Fruit fly (Drosophila melanogaster) whole organism, embryonic: Measurements from ENCODE around the gene ArgRS-m.

Source experiments
- Bdp1 ChIP-seq: fragments of 200-800 bp; sonication (Bioruptor generic); optimal IDR thresholded peaks from 3 replicates; lab custom pipeline; 2016; ENCODE audit warnings: missing biosample characterization, missing genetic modification characterization
- CG10209 ChIP-seq: fragments of 200-800 bp; sonication (Bioruptor generic); optimal IDR thresholded peaks from 3 replicates; lab custom pipeline; 2017; ENCODE audit warnings: missing biosample characterization, mild to moderate bottlenecking, missing genetic modification characterization, missing genetic modification reagents
- CG10543 ChIP-seq: fragments of 200-800 bp; sonication (Bioruptor generic); optimal IDR thresholded peaks from 3 replicates; lab custom pipeline; 2017; ENCODE audit warnings: missing biosample characterization, mild to moderate bottlenecking, missing genetic modification characterization, moderate library complexity
- CG12942 ChIP-seq: fragments of 200-800 bp; sonication (Bioruptor generic); optimal IDR thresholded peaks from 3 replicates; lab custom pipeline; 2016; ENCODE audit warnings: missing biosample characterization, missing genetic modification characterization
- CG15514 ChIP-seq: fragments of 200-800 bp; sonication (Bioruptor generic); optimal IDR thresholded peaks from 3 replicates; lab custom pipeline; 2017; ENCODE audit warnings: missing biosample characterization, missing genetic modification characterization, mild to moderate bottlenecking, moderate library complexity, missing genetic modification reagents
- CG16813 ChIP-seq: fragments of 200-800 bp; sonication (Bioruptor generic); IDR thresholded peaks from 3 replicates; pipeline ENCODE4 v1.3.6; 2022; ENCODE audit warnings: missing biosample characterization, missing genetic modification characterization; ENCODE audit not compliant: partially characterized antibody
- CG17385 ChIP-seq: fragments of 200-800 bp; sonication (Bioruptor generic); optimal IDR thresholded peaks from 3 replicates; lab custom pipeline; 2018; ENCODE audit warnings: missing biosample characterization, mild to moderate bottlenecking, missing genetic modification characterization
- CG17829 ChIP-seq: fragments of 200-800 bp; optimal IDR thresholded peaks from 2 replicates; lab custom pipeline; 2019; ENCODE audit warnings: missing biosample characterization, mild to moderate bottlenecking, missing genetic modification characterization, moderate library complexity
- CG18599 ChIP-seq: fragments of 200-800 bp; sonication (Bioruptor generic); optimal IDR thresholded peaks from 3 replicates; lab custom pipeline; 2017; ENCODE audit warnings: missing biosample characterization, missing genetic modification characterization, mild to moderate bottlenecking, moderate library complexity, missing genetic modification reagents
- CG2120 ChIP-seq: fragments of 200-800 bp; sonication (Bioruptor generic); optimal IDR thresholded peaks from 3 replicates; lab custom pipeline; 2016; ENCODE audit warnings: missing biosample characterization, missing genetic modification characterization
- CG2712 ChIP-seq: fragments of 200-800 bp; optimal IDR thresholded peaks from 3 replicates; lab custom pipeline; 2019; ENCODE audit warnings: missing biosample characterization, mild to moderate bottlenecking, missing genetic modification characterization, moderate library complexity
- CG32767 ChIP-seq: fragments of 200-800 bp; sonication (Bioruptor generic); IDR thresholded peaks from 2 replicates; pipeline ENCODE4 v1.3.6; 2022; ENCODE audit warnings: missing biosample characterization, missing genetic modification characterization
- CG43689 ChIP-seq: fragments of 200-800 bp; sonication (Bioruptor generic); IDR thresholded peaks from 2 replicates; pipeline ENCODE4 v1.3.6; 2022; ENCODE audit warnings: missing biosample characterization, missing genetic modification characterization
- CG7839 ChIP-seq: fragments of 200-800 bp; sonication (Bioruptor generic); optimal IDR thresholded peaks from 3 replicates; lab custom pipeline; 2018; ENCODE audit warnings: missing biosample characterization, mild to moderate bottlenecking, missing genetic modification characterization, moderate library complexity
- CG8281 ChIP-seq: fragments of 200-800 bp; sonication (Bioruptor generic); optimal IDR thresholded peaks from 2 replicates; lab custom pipeline; 2018; ENCODE audit warnings: missing biosample characterization, mild to moderate bottlenecking, missing genetic modification characterization, moderate library complexity
- CG8924 ChIP-seq: fragments of 200-800 bp; optimal IDR thresholded peaks from 3 replicates; lab custom pipeline; 2019; ENCODE audit warnings: missing biosample characterization, mild to moderate bottlenecking, missing genetic modification characterization, moderate library complexity
- CG9215 ChIP-seq: fragments of 200-800 bp; sonication (Bioruptor generic); IDR thresholded peaks from 2 replicates; pipeline ENCODE4 v1.3.6; 2022; ENCODE audit warnings: missing biosample characterization, missing genetic modification characterization
- CG9437 ChIP-seq: fragments of 200-800 bp; sonication (Bioruptor generic); optimal IDR thresholded peaks from 2 replicates; lab custom pipeline; 2018; ENCODE audit warnings: missing biosample characterization, mild to moderate bottlenecking, missing genetic modification characterization
- D19B ChIP-seq: fragments of 200-800 bp; sonication (Bioruptor generic); optimal IDR thresholded peaks from 2 replicates; lab custom pipeline; 2017; ENCODE audit warnings: missing biosample characterization, mild to moderate bottlenecking, missing genetic modification characterization
- Doc3 ChIP-seq: fragments of 200-800 bp; sonication (Bioruptor generic); IDR thresholded peaks from 3 replicates; pipeline ENCODE4 v1.3.6; 2022; ENCODE audit warnings: missing biosample characterization, missing genetic modification characterization; ENCODE audit not compliant: partially characterized antibody
- Dp ChIP-seq: fragments of 200-800 bp; sonication (Bioruptor generic); optimal IDR thresholded peaks from 2 replicates; lab custom pipeline; 2018; ENCODE audit warnings: missing biosample characterization, mild to moderate bottlenecking, missing genetic modification characterization, moderate library complexity
- Dref ChIP-seq: fragments of 200-800 bp; sonication (Bioruptor generic); IDR thresholded peaks from 2 replicates; pipeline ENCODE4 v1.3.6; 2022; ENCODE audit warnings: missing biosample characterization, missing genetic modification characterization
- Hr51 ChIP-seq, 2 experiments: fragments of 200-800 bp; sonication (Bioruptor generic); optimal IDR thresholded peaks; 2 replicates in 1 of 2; 3 replicates in 1 of 2; lab custom pipeline; 2016 to 2018; ENCODE audit warnings: missing biosample characterization in 2 of 2, missing genetic modification characterization in 2 of 2, mild to moderate bottlenecking in 1 of 2, moderate library complexity in 1 of 2
- Lhr ChIP-seq: fragments of 200-800 bp; sonication (Bioruptor generic); optimal IDR thresholded peaks from 3 replicates; lab custom pipeline; 2017; ENCODE audit warnings: mild to moderate bottlenecking, missing biosample characterization, missing genetic modification reagents, missing genetic modification characterization
- MESR4 ChIP-seq: fragments of 200-800 bp; sonication (Bioruptor generic); optimal IDR thresholded peaks from 2 replicates; lab custom pipeline; 2018; ENCODE audit warnings: missing biosample characterization, mild to moderate bottlenecking, missing genetic modification characterization, moderate library complexity
- Meics ChIP-seq: fragments of 200-800 bp; sonication (Bioruptor generic); optimal IDR thresholded peaks from 2 replicates; lab custom pipeline; 2017; ENCODE audit warnings: missing biosample characterization, mild to moderate bottlenecking, missing genetic modification characterization
- NFAT ChIP-seq: fragments of 200-800 bp; sonication (Bioruptor generic); IDR thresholded peaks from 2 replicates; pipeline ENCODE4 v1.3.6; 2022; ENCODE audit warnings: missing biosample characterization, missing genetic modification characterization
- Nf-YC ChIP-seq: fragments of 200-800 bp; optimal IDR thresholded peaks from 3 replicates; lab custom pipeline; 2019; ENCODE audit warnings: missing biosample characterization, mild to moderate bottlenecking, missing genetic modification characterization, moderate library complexity
- Pdp1 ChIP-seq, 2 experiments: fragments of 200-800 bp; sonication (Bioruptor generic); optimal IDR thresholded peaks; 3 replicates each; lab custom pipeline; 2016; ENCODE audit warnings: missing biosample characterization in 2 of 2, missing genetic modification characterization in 2 of 2, mild to moderate bottlenecking in 1 of 2, moderate library complexity in 1 of 2
- Poxn ChIP-seq: fragments of 200-800 bp; sonication (Bioruptor generic); IDR thresholded peaks from 2 replicates; pipeline ENCODE4 v1.3.6; 2022; ENCODE audit warnings: missing biosample characterization, missing genetic modification characterization
- Sry-δ ChIP-seq: fragments of 200-800 bp; sonication (Bioruptor generic); optimal IDR thresholded peaks from 2 replicates; lab custom pipeline; 2016; ENCODE audit warnings: missing biosample characterization, missing genetic modification characterization
- Tbp ChIP-seq: fragments of >200 bp; optimal IDR thresholded peaks from 2 replicates; lab custom pipeline; 2018; ENCODE audit warnings: missing biosample characterization, missing genetic modification characterization
- aop ChIP-seq: fragments of 200-800 bp; sonication (Bioruptor generic); IDR thresholded peaks from 2 replicates; pipeline ENCODE4 v1.3.6; 2022; ENCODE audit warnings: missing biosample characterization, missing genetic modification characterization
- cad ChIP-seq: fragments of >200 bp; optimal IDR thresholded peaks from 2 replicates; lab custom pipeline; 2017; ENCODE audit warnings: missing biosample characterization, missing genetic modification characterization
- chif ChIP-seq, 2 experiments: fragments of 200-800 bp; sonication (Bioruptor generic); optimal IDR thresholded peaks; 3 replicates each; lab custom pipeline; 2016; ENCODE audit warnings: missing biosample characterization in 2 of 2, missing genetic modification characterization in 2 of 2
- chn ChIP-seq: fragments of 200-800 bp; sonication (Bioruptor generic); optimal IDR thresholded peaks from 2 replicates; lab custom pipeline; 2016; ENCODE audit warnings: missing biosample characterization, missing genetic modification characterization
- dmrt99B ChIP-seq: fragments of 200-800 bp; sonication (Bioruptor generic); optimal IDR thresholded peaks from 2 replicates; lab custom pipeline; 2018; ENCODE audit warnings: missing biosample characterization, mild to moderate bottlenecking, missing genetic modification characterization, moderate library complexity
- en ChIP-seq: fragments of 200-800 bp; sonication (Bioruptor generic); optimal IDR thresholded peaks from 2 replicates; lab custom pipeline; 2016; ENCODE audit warnings: missing biosample characterization, missing genetic modification characterization
- fu2 ChIP-seq: fragments of 200-800 bp; sonication (Bioruptor generic); optimal IDR thresholded peaks from 2 replicates; lab custom pipeline; 2016; ENCODE audit warnings: missing biosample characterization, missing genetic modification characterization
- jumu ChIP-seq: fragments of 200-800 bp; sonication (Bioruptor generic); optimal IDR thresholded peaks from 3 replicates; lab custom pipeline; 2016; ENCODE audit warnings: missing biosample characterization, missing genetic modification characterization
- nmo ChIP-seq: fragments of 200-800 bp; sonication (Bioruptor generic); optimal IDR thresholded peaks from 2 replicates; lab custom pipeline; 2018; ENCODE audit warnings: missing biosample characterization, mild to moderate bottlenecking, missing genetic modification characterization, moderate library complexity
- p53 ChIP-seq: fragments of 200-800 bp; sonication (Bioruptor generic); optimal IDR thresholded peaks from 2 replicates; lab custom pipeline; 2016; ENCODE audit warnings: missing biosample characterization, missing genetic modification characterization
- prd ChIP-seq, 3 experiments: fragments of >200 bp in 2 of 3; fragments of 200-800 bp in 1 of 3; sonication (Bioruptor generic) in 1 of 3; optimal IDR thresholded peaks in 2 of 3; IDR thresholded peaks in 1 of 3; 2 replicates in 2 of 3; 3 replicates in 1 of 3; pipeline versions ENCODE4 v1.3.6 to Lab custom; 2017 to 2022; ENCODE audit warnings: missing biosample characterization in 1 of 3, missing genetic modification characterization in 1 of 3
- psq ChIP-seq: fragments of 200-800 bp; sonication (Bioruptor generic); optimal IDR thresholded peaks from 2 replicates; lab custom pipeline; 2017; ENCODE audit warnings: missing biosample characterization, missing genetic modification characterization
- ranshi ChIP-seq: fragments of 200-800 bp; sonication (Bioruptor generic); IDR thresholded peaks from 2 replicates; pipeline ENCODE4 v1.3.6; 2022; ENCODE audit warnings: missing biosample characterization, missing genetic modification characterization
- slbo ChIP-seq: fragments of 200-800 bp; sonication (Bioruptor generic); IDR thresholded peaks from 2 replicates; pipeline ENCODE4 v1.3.6; 2022; ENCODE audit warnings: missing biosample characterization, missing genetic modification characterization
- stwl ChIP-seq: fragments of 200-800 bp; sonication (Bioruptor generic); optimal IDR thresholded peaks from 3 replicates; lab custom pipeline; 2018; ENCODE audit warnings: missing biosample characterization, mild to moderate bottlenecking, missing genetic modification characterization, moderate library complexity
- tap ChIP-seq: fragments of 200-800 bp; optimal IDR thresholded peaks from 3 replicates; lab custom pipeline; 2019; ENCODE audit warnings: missing biosample characterization, mild to moderate bottlenecking, missing genetic modification characterization, moderate library complexity
- vfl ChIP-seq: fragments of 200-800 bp; sonication (Bioruptor generic); optimal IDR thresholded peaks from 2 replicates; lab custom pipeline; 2016; ENCODE audit warnings: missing biosample characterization, missing genetic modification characterization
- wdn ChIP-seq: fragments of 200-800 bp; sonication (Bioruptor generic); IDR thresholded peaks from 2 replicates; pipeline ENCODE4 v1.3.6; 2022; ENCODE audit warnings: missing biosample characterization, missing genetic modification characterization

Gene ArgRS-m

DNA sequence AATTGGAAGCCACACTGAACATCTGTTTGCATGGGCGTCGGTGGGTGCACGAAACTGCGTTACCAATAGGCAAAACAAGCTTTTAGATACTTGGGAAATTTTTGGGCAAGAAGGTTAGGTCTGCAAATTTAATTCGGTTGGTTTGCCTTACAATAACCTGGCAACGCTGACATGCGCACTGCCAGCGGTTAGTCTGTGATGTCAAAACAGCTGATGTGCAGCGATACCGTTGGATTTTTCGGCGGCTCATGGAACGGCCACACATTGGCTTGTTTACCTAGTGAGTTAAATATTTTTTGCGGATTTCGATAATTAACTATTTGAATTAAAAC is at the start of gene ArgRS-m (continued):
- peak; percentile 45 for TF ChIP-seq CG17829 (tag; lab: Kevin White, UChicago)
- TF ChIP-seq wdn (GFP tag; lab: Robert Waterston, UW): no peak
- TF ChIP-seq CG9215 (GFP tag; lab: Robert Waterston, UW): peak; percentile 41; the same call in 1 of the 2 replicates
- peak; percentile 40 for TF ChIP-seq CG2712 (tag; lab: Kevin White, UChicago)
- TF ChIP-seq Doc3 (GFP tag; lab: Robert Waterston, UW): no peak
- peak; percentile 18 for TF ChIP-seq p53 (GFP tag; lab: Kevin White, UChicago)
- TF ChIP-seq Dref: no peak
- TF ChIP-seq slbo (GFP tag; lab: Robert Waterston, UW): peak; percentile 83
- peak; percentile 49 for TF ChIP-seq Meics (GFP tag; lab: Kevin White, UChicago)
- peak in 1 of 2 experiments; percentile 55 for TF ChIP-seq Pdp1 (GFP tag; optimal IDR thresholded peaks at IDR 0.05; lab: Kevin White, UChicago)
- peak; percentile 17 for TF ChIP-seq Nf-YC (tag; lab: Kevin White, UChicago)
- peak; percentile 95 for TF ChIP-seq CG15514 (GFP tag; lab: Kevin White, UChicago)
- no peak for TF ChIP-seq CG43689 (GFP tag; lab: Robert Waterston, UW)
- peak; percentile 69 for TF ChIP-seq nmo (GFP tag; lab: Kevin White, UChicago)
- peak; percentile 75 for TF ChIP-seq CG18599 (GFP tag; lab: Kevin White, UChicago)
- peak; percentile 77 for TF ChIP-seq NFAT (GFP tag; lab: Robert Waterston, UW)
- TF ChIP-seq psq (GFP tag; lab: Kevin White, UChicago): peak; percentile 28
- TF ChIP-seq CG12942 (GFP tag; lab: Kevin White, UChicago): peak; percentile 33
- no peak for TF ChIP-seq tap
- no peak for TF ChIP-seq vfl (GFP tag; lab: Kevin White, UChicago)
- TF ChIP-seq CG17385 (GFP tag; lab: Kevin White, UChicago): peak; percentile 13
- peak; percentile 15 for TF ChIP-seq CG9437 (GFP tag; lab: Kevin White, UChicago)
- no peak for TF ChIP-seq Poxn (GFP tag; lab: Robert Waterston, UW)
- TF ChIP-seq CG8281: no peak
- no peak for TF ChIP-seq Tbp (GFP tag; lab: Kevin White, UChicago)
- TF ChIP-seq CG7839 (tag; lab: Kevin White, UChicago): peak; percentile 45
- TF ChIP-seq prd (optimal IDR thresholded peaks at IDR 0.05; lab: Kevin White, UChicago): no peak
- TF ChIP-seq prd (GFP tag; IDR thresholded peaks at IDR 0.05; lab: Robert Waterston, UW): peak; percentile 33; the same call in 2 of the 3 replicates
- peak; percentile 43 for TF ChIP-seq Bdp1 (GFP tag; lab: Kevin White, UChicago)
- 0 out of 2 replicates have a peak, but pooled peaks have one; percentile 47 for TF ChIP-seq CG32767 (GFP tag; lab: Robert Waterston, UW)
- peak in 1 of 2 experiments; percentile 9 for TF ChIP-seq chif (GFP tag; optimal IDR thresholded peaks at IDR 0.05; lab: Kevin White, UChicago)
- peak; percentile 52 for TF ChIP-seq Dp (GFP tag; lab: Kevin White, UChicago)
- TF ChIP-seq ranshi (GFP tag; lab: Robert Waterston, UW): no peak
- TF ChIP-seq MESR4 (GFP tag; lab: Kevin White, UChicago): peak; percentile 11
- peak; percentile 28 for TF ChIP-seq D19B (GFP tag; lab: Kevin White, UChicago)
- TF ChIP-seq CG10543 (GFP tag; lab: Kevin White, UChicago): peak; percentile 59
- TF ChIP-seq dmrt99B (tag; lab: Kevin White, UChicago): no peak
- TF ChIP-seq Hr51 (GFP tag; optimal IDR thresholded peaks at IDR 0.05; lab: Kevin White, UChicago): peak; percentile 38 to 55
- no peak; the same call in 2 of the 3 replicates for TF ChIP-seq CG16813
- TF ChIP-seq CG10209: no peak
- peak; percentile 68 for TF ChIP-seq jumu
- no peak for TF ChIP-seq cad (GFP tag; lab: Kevin White, UChicago)
- TF ChIP-seq CG8924: peak; percentile 43
- peak; percentile 58 for TF ChIP-seq Sry-δ (GFP tag; lab: Kevin White, UChicago)
- peak; percentile 76 for TF ChIP-seq stwl (tag; lab: Kevin White, UChicago)
- peak; percentile 74 for TF ChIP-seq fu2 (GFP tag; lab: Kevin White, UChicago)
- no peak for TF ChIP-seq en (GFP tag; lab: Kevin White, UChicago)
- TF ChIP-seq aop (GFP tag; lab: Robert Waterston, UW): no peak
- peak; percentile 89 for TF ChIP-seq CG2120 (GFP tag; lab: Kevin White, UChicago)
- TF ChIP-seq Lhr (GFP tag; lab: Kevin White, UChicago): peak; percentile 54
- TF ChIP-seq chn (GFP tag; lab: Kevin White, UChicago): peak; percentile 20
